Worm (Caenorhabditis elegans) whole organism, L4/young adult: Measurements from ENCODE around the gene F56D6.13.

Experiments used
- W03F9.2 ChIP-seq: fragments of 150-350 bp; optimal IDR thresholded peaks from 2 replicates; lab custom pipeline; 2014; ENCODE audit warnings: missing biosample characterization, missing genetic modification characterization
- him-1 ChIP-seq: sonication (generic microtip); optimal IDR thresholded peaks from 2 replicates; lab custom pipeline; 2016; ENCODE audit warnings: missing genotype, missing genetic modification reagents, missing genetic modification characterization, missing compliant biosample characterization

ce11 chrIV:3906393-3906792, 2.8 kb upstream of the F56D6.13 start, which contains the start of gene F56D6.11:
- TF ChIP-seq W03F9.2 (tag; lab: Kevin White, UChicago) (no peak), him-1 (tag; lab: Kevin White, UChicago) (no peak)
